Fruit fly (Drosophila melanogaster): ENCODE data around the gene GstO1.

DNA sequence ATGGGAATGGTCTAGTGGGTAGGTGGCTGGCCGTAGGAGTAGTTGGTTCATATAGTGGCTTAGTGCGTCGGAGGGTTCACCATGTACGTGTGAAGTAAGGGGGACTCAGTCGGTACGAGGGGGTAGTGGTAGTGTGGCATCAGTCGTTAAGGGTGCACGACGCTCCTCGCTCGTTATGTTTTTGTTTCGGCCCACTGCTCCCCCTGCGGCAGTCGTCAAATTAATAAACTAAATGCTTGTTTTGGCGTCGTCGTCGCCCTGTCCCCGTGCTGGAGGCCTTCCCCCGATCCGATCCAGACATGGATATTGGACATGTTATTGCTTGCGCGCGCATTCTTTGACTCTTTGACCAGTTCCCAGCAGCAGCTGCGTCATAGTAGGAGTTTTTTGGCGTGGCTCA lies 11.4 kb downstream of the GstO1 start:
- no peak for TF ChIP-seq psq (optimal IDR thresholded peaks at IDR 0.05)
- TF ChIP-seq Myc (optimal IDR thresholded peaks at IDR 0.05): no peak

Data from Kc167 (cell line).